Fruit fly (Drosophila melanogaster): ENCODE measurements around the gene nero.

- TF ChIP-seq usp (GFP tag; optimal IDR thresholded peaks at IDR 0.05) (no peak), Dll (optimal IDR thresholded peaks at IDR 0.05) (no peak), EcR (GFP tag; optimal IDR thresholded peaks at IDR 0.05) (no peak), CG8478 (optimal IDR thresholded peaks at IDR 0.05) (no peak), psq (optimal IDR thresholded peaks at IDR 0.05) (no peak)
These were observed 31.7 kb downstream of the nero start for dm6 chr3R:31715713-31716024.
